Worm (Caenorhabditis elegans): Measurements from ENCODE around the gene let-754.

let-754 gene

ce11 chrIII:7978723-7979122 lies 25.6 kb upstream of the let-754 start (continued):
- no peak for TF ChIP-seq sptf-1 (tag; optimal IDR thresholded peaks at IDR 0.05)
- no peak for TF ChIP-seq nhr-237 (tag; optimal IDR thresholded peaks at IDR 0.05)
- TF ChIP-seq rnt-1 (tag; optimal IDR thresholded peaks at IDR 0.05): peak; percentile 57
- TF ChIP-seq C04F5.9 (tag; optimal IDR thresholded peaks at IDR 0.05): no peak
- TF ChIP-seq mef-2 (tag; optimal IDR thresholded peaks at IDR 0.05): no peak
- no peak for TF ChIP-seq unc-98 (GFP tag; IDR thresholded peaks at IDR 0.05)
- TF ChIP-seq lir-3 (tag; optimal IDR thresholded peaks at IDR 0.05; ENCODE audit: poor library complexity): no peak
- peak; percentile 58 for TF ChIP-seq mep-1 (tag; optimal IDR thresholded peaks at IDR 0.05)
- no peak for TF ChIP-seq ztf-11 (tag; optimal IDR thresholded peaks at IDR 0.05)
- TF ChIP-seq swsn-7 (tag; optimal IDR thresholded peaks at IDR 0.05): peak; percentile 59
- peak; percentile 61 for TF ChIP-seq nhr-77 (tag; optimal IDR thresholded peaks at IDR 0.05)
- TF ChIP-seq blmp-1 (tag; optimal IDR thresholded peaks at IDR 0.05): peak; percentile 46
- TF ChIP-seq aly-2 (tag; optimal IDR thresholded peaks at IDR 0.05): no peak
- TF ChIP-seq jun-1 (tag; optimal IDR thresholded peaks at IDR 0.05): peak; percentile 26
- peak; percentile 27; the same call in 1 of the 2 replicates for TF ChIP-seq ceh-88 (GFP tag; IDR thresholded peaks at IDR 0.05)
- no peak for TF ChIP-seq Y116A8C.19 (tag; optimal IDR thresholded peaks at IDR 0.05; ENCODE audit: borderline replicate concordance)
- no peak for TF ChIP-seq lin-15B (tag; optimal IDR thresholded peaks at IDR 0.05)
- no peak for TF ChIP-seq fkh-8 (tag; optimal IDR thresholded peaks at IDR 0.05)
- no peak for TF ChIP-seq vab-15 (tag; optimal IDR thresholded peaks at IDR 0.05)
- peak; percentile 74 for TF ChIP-seq nhr-71 (tag; optimal IDR thresholded peaks at IDR 0.05)
- TF ChIP-seq unc-130 (tag; optimal IDR thresholded peaks at IDR 0.05): peak; percentile 3
- TF ChIP-seq pqm-1 (tag; optimal IDR thresholded peaks at IDR 0.05): no peak
- no peak for TF ChIP-seq ama-1 (optimal IDR thresholded peaks at IDR 0.05)
- TF ChIP-seq egl-27 (tag; optimal IDR thresholded peaks at IDR 0.05): no peak
- TF ChIP-seq F16B12.6 (tag; optimal IDR thresholded peaks at IDR 0.05): peak; percentile 40
- peak; percentile 60 for TF ChIP-seq nhr-47 (tag; optimal IDR thresholded peaks at IDR 0.05)

- no peak for TF ChIP-seq nhr-85 (tag)
- no peak for TF ChIP-seq lin-35 (GFP tag; optimal IDR thresholded peaks at IDR 0.05)
- TF ChIP-seq mep-1 (tag; optimal IDR thresholded peaks at IDR 0.05): peak; percentile 4
- TF ChIP-seq efl-1 (optimal IDR thresholded peaks at IDR 0.05): no peak
- TF ChIP-seq efl-1 (GFP tag; optimal IDR thresholded peaks at IDR 0.05 in 1 of 2): peak in 1 of 2 experiments; percentile 40
- no peak for TF ChIP-seq rnt-1 (tag; optimal IDR thresholded peaks at IDR 0.05)
- no peak for TF ChIP-seq ceh-90 (tag; optimal IDR thresholded peaks at IDR 0.05)
These were observed 25.2 kb upstream of the let-754 start for ce11 chrIII:7978289-7978688.

DNA sequence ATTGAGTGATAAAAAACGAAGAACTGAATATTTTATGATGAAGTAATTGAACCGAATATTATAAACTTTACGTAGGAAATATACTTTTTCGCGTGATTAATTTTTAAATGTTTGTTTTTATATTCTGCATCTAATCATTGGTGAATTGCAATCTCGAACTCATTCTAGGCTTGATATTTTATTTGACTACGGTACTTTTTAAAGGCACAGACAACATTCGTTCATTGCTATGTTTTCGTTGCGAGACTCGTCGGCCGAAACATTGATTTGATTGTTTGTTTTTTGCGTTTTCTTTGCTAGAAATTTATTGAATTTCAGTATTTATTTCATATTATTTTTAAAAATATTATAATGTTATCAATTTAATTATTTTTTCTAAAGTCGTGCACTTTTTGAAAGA lies 24.7 kb upstream of the let-754 start, which contains the start of gene C06G4.4:
TSS of gene C06G4.4 (minus strand) at position 36 of the 400 bp plus-strand sequence.
- TF ChIP-seq unc-86 (tag; optimal IDR thresholded peaks at IDR 0.05): no peak
- no peak for TF ChIP-seq ztf-11 (tag; optimal IDR thresholded peaks at IDR 0.05)
- no peak for TF ChIP-seq lin-13 (GFP tag; optimal IDR thresholded peaks at IDR 0.05)

DNA sequence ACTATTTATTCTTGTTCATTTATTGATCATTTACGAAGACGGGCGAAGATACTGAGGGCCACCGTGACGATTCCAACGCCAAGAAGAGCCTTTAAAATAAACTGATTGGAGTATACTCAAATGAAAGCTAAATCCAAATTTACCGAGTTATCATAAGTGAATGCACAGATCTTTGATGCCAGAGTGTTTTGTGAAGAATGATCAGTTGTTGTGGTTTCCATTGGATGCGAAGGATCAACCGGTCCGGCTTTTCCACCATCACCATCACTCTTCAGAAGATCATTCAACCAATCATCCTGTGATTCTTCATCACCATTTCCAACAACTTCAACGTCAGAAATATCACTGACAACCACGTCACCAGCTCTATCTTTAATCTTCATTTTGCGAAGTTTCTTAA lies 24.1 kb upstream of the let-754 start:
- TF ChIP-seq aly-2 (tag; optimal IDR thresholded peaks at IDR 0.05): peak; percentile 64
- TF ChIP-seq lin-35 (GFP tag; optimal IDR thresholded peaks at IDR 0.05): peak in 1 of 2 experiments; percentile 9
- peak; percentile 45 for TF ChIP-seq ama-1 (optimal IDR thresholded peaks at IDR 0.05)
- TF ChIP-seq nhr-85 (tag): peak; percentile 13
- TF ChIP-seq dsc-1 (tag; optimal IDR thresholded peaks at IDR 0.05): peak; percentile 3
- TF ChIP-seq sptf-1 (tag; optimal IDR thresholded peaks at IDR 0.05): no peak

DNA sequence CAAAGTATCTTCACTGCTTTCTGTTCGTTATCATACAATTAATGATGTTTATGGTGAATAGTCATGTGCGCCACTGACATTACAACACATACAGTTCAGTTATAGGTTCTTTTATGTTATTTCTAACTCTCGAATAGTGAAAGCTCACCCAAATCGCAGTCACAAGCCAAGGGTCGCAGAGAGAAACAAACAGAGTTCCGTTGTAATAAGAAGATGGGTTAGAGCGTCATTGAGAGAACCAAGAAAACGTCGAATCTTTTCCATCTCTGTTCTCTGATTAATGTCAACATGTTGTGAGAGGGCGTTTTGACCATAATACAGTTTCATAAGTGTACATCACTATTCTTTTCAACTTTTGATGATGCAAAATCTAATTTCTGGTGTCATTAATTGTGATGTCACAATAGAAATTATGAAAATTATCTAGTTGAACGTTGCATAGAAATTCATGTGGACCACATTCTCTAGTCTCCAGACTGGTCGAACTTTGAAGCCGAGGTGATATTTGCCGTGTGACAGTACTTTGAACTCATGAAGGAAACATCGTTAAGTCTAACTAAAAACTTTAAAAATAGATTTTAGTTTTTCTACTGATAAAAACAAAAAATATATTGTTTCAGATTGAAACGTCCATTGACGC lies 21.0 kb upstream of the let-754 start:
- peak; percentile 27 for TF ChIP-seq ama-1 (optimal IDR thresholded peaks at IDR 0.05)
- no peak for TF ChIP-seq grh-1 (GFP tag; IDR thresholded peaks at IDR 0.05)
- TF ChIP-seq ces-1 (GFP tag; optimal IDR thresholded peaks at IDR 0.05): no peak
- no peak for TF ChIP-seq mep-1 (tag; optimal IDR thresholded peaks at IDR 0.05)
- TF ChIP-seq ceh-88 (GFP tag; IDR thresholded peaks at IDR 0.05): no peak
- TF ChIP-seq lin-35 (GFP tag; optimal IDR thresholded peaks at IDR 0.05): peak in 1 of 2 experiments; percentile 39
- no peak for TF ChIP-seq snpc-4 (tag; optimal IDR thresholded peaks at IDR 0.05)
- no peak for TF ChIP-seq vab-15 (tag; optimal IDR thresholded peaks at IDR 0.05)
- no peak for TF ChIP-seq nhr-237 (tag; optimal IDR thresholded peaks at IDR 0.05)
- no peak for TF ChIP-seq lin-13 (GFP tag; optimal IDR thresholded peaks at IDR 0.05)
- TF ChIP-seq nhr-19 (GFP tag; conservative IDR thresholded peaks at IDR 0.05): peak; percentile 69
- no peak for TF ChIP-seq nhr-12 (tag; optimal IDR thresholded peaks at IDR 0.05)
- peak; percentile 68 for TF ChIP-seq nhr-20 (tag; optimal IDR thresholded peaks at IDR 0.05)
- no peak for TF ChIP-seq unc-62 (GFP tag; optimal IDR thresholded peaks at IDR 0.05)
- TF ChIP-seq alr-1 (tag; optimal IDR thresholded peaks at IDR 0.05; ENCODE audit: borderline replicate concordance): no peak
- no peak for TF ChIP-seq ceh-63 (GFP tag; optimal IDR thresholded peaks at IDR 0.05)
- no peak for TF ChIP-seq efl-1 (optimal IDR thresholded peaks at IDR 0.05)
- TF ChIP-seq efl-1 (GFP tag; optimal IDR thresholded peaks at IDR 0.05 in 1 of 2): peak in 1 of 2 experiments; percentile 82
- TF ChIP-seq elt-3 (tag; optimal IDR thresholded peaks at IDR 0.05): peak in 3 of 6 experiments; percentile 8 to 40 (median 8)
